Fruit fly (Drosophila melanogaster): Measurements from ENCODE around the gene Nup93-2.

Gene Nup93-2

dm6 chr3R:14893791-14894782, 4.1 kb downstream of the Nup93-2 start, which contains the start of gene Dph2 (continued):
- peak; percentile 11 for TF ChIP-seq CG16863 (GFP tag; optimal IDR thresholded peaks at IDR 0.05)
- TF ChIP-seq CG11695 (GFP tag; IDR thresholded peaks at IDR 0.05): peak; percentile 86
- TF ChIP-seq pfk (GFP tag; optimal IDR thresholded peaks at IDR 0.05): peak; percentile 98
- TF ChIP-seq Dref (GFP tag; IDR thresholded peaks at IDR 0.05): peak; percentile 32; the same call in 1 of the 2 replicates
- TF ChIP-seq CG6654 (GFP tag; optimal IDR thresholded peaks at IDR 0.05): no peak
- TF ChIP-seq CG12219 (GFP tag; optimal IDR thresholded peaks at IDR 0.05): no peak
- TF ChIP-seq Fer3 (tag; optimal IDR thresholded peaks at IDR 0.05): peak; percentile 84
- peak; percentile 35 for TF ChIP-seq CG12155 (GFP tag; optimal IDR thresholded peaks at IDR 0.05)
- peak; percentile 83 for TF ChIP-seq CG10267 (tag; optimal IDR thresholded peaks at IDR 0.05)
- peak; percentile 61 for TF ChIP-seq esg (GFP tag; conservative IDR thresholded peaks at IDR 0.05)
- no peak for TF ChIP-seq org-1 (GFP tag; optimal IDR thresholded peaks at IDR 0.05)
- peak; percentile 84 for TF ChIP-seq CG11085 (GFP tag; IDR thresholded peaks at IDR 0.05)
- TF ChIP-seq Gug (GFP tag; IDR thresholded peaks at IDR 0.05): peak; percentile 33; the same call in 2 of the 4 replicates
- TF ChIP-seq Doc3 (GFP tag; IDR thresholded peaks at IDR 0.05; ENCODE audit: partially characterized antibody): no peak
- TF ChIP-seq fru (optimal IDR thresholded peaks at IDR 0.05): no peak
- peak; percentile 48 for TF ChIP-seq CG33213 (GFP tag; optimal IDR thresholded peaks at IDR 0.05)
- TF ChIP-seq CG18476 (GFP tag; optimal IDR thresholded peaks at IDR 0.05): no peak
- no peak for TF ChIP-seq CG2129 (GFP tag; IDR thresholded peaks at IDR 0.05; ENCODE audit: partially characterized antibody)
- TF ChIP-seq HHEX (GFP tag; optimal IDR thresholded peaks at IDR 0.05): peak; percentile 37
- no peak for TF ChIP-seq CG12071 (GFP tag; optimal IDR thresholded peaks at IDR 0.05)
- peak; percentile 47; the same call in 1 of the 2 replicates for TF ChIP-seq danr (GFP tag; IDR thresholded peaks at IDR 0.05)
- peak; percentile 66 for TF ChIP-seq Fer2 (tag; optimal IDR thresholded peaks at IDR 0.05)
- no peak for TF ChIP-seq CG15479 (GFP tag; optimal IDR thresholded peaks at IDR 0.05)
- peak; percentile 39 for TF ChIP-seq twi (tag; optimal IDR thresholded peaks at IDR 0.05)
- no peak for TF ChIP-seq hbn (GFP tag; IDR thresholded peaks at IDR 0.05; ENCODE audit: partially characterized antibody)
- no peak for TF ChIP-seq CG10565 (GFP tag; optimal IDR thresholded peaks at IDR 0.05)
- peak; percentile 56 for TF ChIP-seq CG18619 (GFP tag; optimal IDR thresholded peaks at IDR 0.05)
- TF ChIP-seq dan (GFP tag; IDR thresholded peaks at IDR 0.05): no peak
- peak; percentile 11 for TF ChIP-seq CG11723 (GFP tag; optimal IDR thresholded peaks at IDR 0.05)
- TF ChIP-seq Hr39 (optimal IDR thresholded peaks at IDR 0.05): no peak
- TF ChIP-seq zfh2 (GFP tag; optimal IDR thresholded peaks at IDR 0.05): peak; percentile 21
- no peak for TF ChIP-seq eve (GFP tag; optimal IDR thresholded peaks at IDR 0.05)
- TF ChIP-seq CG14710 (tag; optimal IDR thresholded peaks at IDR 0.05): peak; percentile 77
- TF ChIP-seq D (optimal IDR thresholded peaks at IDR 0.05): no peak
- peak; percentile 21 for TF ChIP-seq D (GFP tag; optimal IDR thresholded peaks at IDR 0.05)
- no peak for TF ChIP-seq BtbVII (GFP tag; optimal IDR thresholded peaks at IDR 0.05)
- TF ChIP-seq Sin3A (optimal IDR thresholded peaks at IDR 0.05): peak; percentile 53
- TF ChIP-seq Hmr (GFP tag; optimal IDR thresholded peaks at IDR 0.05): no peak
- TF ChIP-seq CG6175 (GFP tag; IDR thresholded peaks at IDR 0.05): 0 out of 3 replicates have a peak, but pooled peaks have one; percentile 42
- TF ChIP-seq CG17568 (GFP tag; optimal IDR thresholded peaks at IDR 0.05): no peak
- TF ChIP-seq CG15696 (tag; optimal IDR thresholded peaks at IDR 0.05): peak; percentile 70
- no peak for TF ChIP-seq ham (GFP tag; IDR thresholded peaks at IDR 0.05)
- no peak for TF ChIP-seq br (optimal IDR thresholded peaks at IDR 0.05)
- no peak for TF ChIP-seq CG10462 (GFP tag; optimal IDR thresholded peaks at IDR 0.05)
- TF ChIP-seq mirr (GFP tag; optimal IDR thresholded peaks at IDR 0.05): no peak
- peak; percentile 43 for TF ChIP-seq tin (GFP tag; optimal IDR thresholded peaks at IDR 0.05)
- no peak for TF ChIP-seq CG3407 (GFP tag; optimal IDR thresholded peaks at IDR 0.05)
- no peak for TF ChIP-seq Dip2 (GFP tag; IDR thresholded peaks at IDR 0.05)
- TF ChIP-seq Xbp1 (GFP tag; optimal IDR thresholded peaks at IDR 0.05): peak; percentile 69
- TF ChIP-seq CG30431 (GFP tag; optimal IDR thresholded peaks at IDR 0.05): no peak

Measured in whole organism, embryonic.